Fruit fly (Drosophila melanogaster) whole organism, embryonic: Measurements from ENCODE around the gene SmE.

Experiments
- Abd-B ChIP-seq: fragments of 200-800 bp; sonication (Bioruptor generic); optimal IDR thresholded peaks from 2 replicates; lab custom pipeline; 2018; ENCODE audit warnings: missing biosample characterization, mild to moderate bottlenecking, missing genetic modification characterization, moderate library complexity
- Atf6 ChIP-seq: fragments of 200-800 bp; sonication (Bioruptor generic); IDR thresholded peaks from 2 replicates; pipeline ENCODE4 v1.3.6; 2022; ENCODE audit warnings: missing biosample characterization, missing genetic modification characterization
- CG10147 ChIP-seq: fragments of 200-800 bp; sonication (Bioruptor generic); optimal IDR thresholded peaks from 2 replicates; lab custom pipeline; 2019; ENCODE audit warnings: missing biosample characterization, mild to moderate bottlenecking, missing genetic modification characterization, moderate library complexity
- CG1024 ChIP-seq: fragments of 200-800 bp; sonication (Bioruptor generic); IDR thresholded peaks from 2 replicates; pipeline ENCODE4 v1.3.6; 2022; ENCODE audit warnings: missing biosample characterization, missing genetic modification characterization
- CG11085 ChIP-seq: fragments of 200-800 bp; sonication (Bioruptor generic); IDR thresholded peaks from 2 replicates; pipeline ENCODE4 v1.3.6; 2022; ENCODE audit warnings: missing biosample characterization, missing genetic modification characterization
- CG14965 ChIP-seq: fragments of 200-800 bp; sonication (Bioruptor generic); optimal IDR thresholded peaks from 2 replicates; lab custom pipeline; 2016; ENCODE audit warnings: missing biosample characterization, missing genetic modification characterization, borderline replicate concordance
- CG2120 ChIP-seq: fragments of 200-800 bp; sonication (Bioruptor generic); optimal IDR thresholded peaks from 3 replicates; lab custom pipeline; 2016; ENCODE audit warnings: missing biosample characterization, missing genetic modification characterization
- CG3281 ChIP-seq: fragments of 200-800 bp; sonication (Bioruptor generic); optimal IDR thresholded peaks from 3 replicates; lab custom pipeline; 2017; ENCODE audit warnings: missing biosample characterization, mild to moderate bottlenecking, missing genetic modification characterization
- CG42726 ChIP-seq: fragments of 200-800 bp; sonication (Bioruptor generic); IDR thresholded peaks from 2 replicates; pipeline ENCODE4 v1.3.6; 2022; ENCODE audit warnings: missing biosample characterization, missing genetic modification characterization; ENCODE audit not compliant: partially characterized antibody
- CG4360 ChIP-seq: fragments of 200-800 bp; sonication (Bioruptor generic); IDR thresholded peaks from 2 replicates; pipeline ENCODE4 v1.3.6; 2022; ENCODE audit warnings: missing biosample characterization, missing genetic modification characterization
- CG6254 ChIP-seq: fragments of 200-800 bp; sonication (Bioruptor generic); optimal IDR thresholded peaks from 3 replicates; lab custom pipeline; 2017; ENCODE audit warnings: mild to moderate bottlenecking, missing biosample characterization, missing genetic modification reagents, missing genetic modification characterization
- CG6791 ChIP-seq: fragments of 200-800 bp; sonication (Bioruptor generic); IDR thresholded peaks from 3 replicates; pipeline ENCODE4 v1.3.6; 2022; ENCODE audit warnings: missing biosample characterization, missing genetic modification characterization; ENCODE audit not compliant: partially characterized antibody
- CG6813 ChIP-seq: fragments of 200-800 bp; sonication (Bioruptor generic); optimal IDR thresholded peaks from 2 replicates; lab custom pipeline; 2017; ENCODE audit warnings: missing biosample characterization, missing genetic modification characterization, mild to moderate bottlenecking, moderate library complexity, missing genetic modification reagents
- D ChIP-seq, 2 experiments: fragments of 200-800 bp in 1 of 2; fragments of >200 bp in 1 of 2; sonication (Bioruptor generic) in 1 of 2; optimal IDR thresholded peaks; 2 replicates in 1 of 2; 3 replicates in 1 of 2; lab custom pipeline; 2017; ENCODE audit warnings: mild to moderate bottlenecking in 1 of 2, missing biosample characterization in 1 of 2, missing genetic modification characterization in 1 of 2, missing genetic modification reagents in 1 of 2
- Deaf1 ChIP-seq: fragments of 200-800 bp; optimal IDR thresholded peaks from 3 replicates; lab custom pipeline; 2019; ENCODE audit warnings: missing biosample characterization, mild to moderate bottlenecking, missing genetic modification characterization, moderate library complexity
- Dip2 ChIP-seq: fragments of 200-800 bp; sonication (Bioruptor generic); IDR thresholded peaks from 2 replicates; pipeline ENCODE4 v1.3.6; 2022; ENCODE audit warnings: missing biosample characterization, missing genetic modification characterization
- Doc2 ChIP-seq: fragments of 200-800 bp; sonication (Bioruptor generic); IDR thresholded peaks from 2 replicates; pipeline ENCODE4 v1.3.6; 2022; ENCODE audit warnings: missing biosample characterization, missing genetic modification characterization
- Dp ChIP-seq: fragments of 200-800 bp; sonication (Bioruptor generic); optimal IDR thresholded peaks from 2 replicates; lab custom pipeline; 2018; ENCODE audit warnings: missing biosample characterization, mild to moderate bottlenecking, missing genetic modification characterization, moderate library complexity
- Elba2 ChIP-seq: fragments of 200-800 bp; sonication (Bioruptor generic); optimal IDR thresholded peaks from 3 replicates; lab custom pipeline; 2016; ENCODE audit warnings: missing biosample characterization, missing genetic modification characterization
- Ets65A ChIP-seq: fragments of 200-800 bp; sonication (Bioruptor generic); peaks from one replicate; lab custom pipeline; 2016; ENCODE audit warnings: missing biosample characterization, missing genetic modification characterization
- Fer1 ChIP-seq: fragments of 200-800 bp; sonication (Bioruptor generic); optimal IDR thresholded peaks from 2 replicates; lab custom pipeline; 2017; ENCODE audit warnings: missing biosample characterization, mild to moderate bottlenecking, missing genetic modification characterization
- Pdp1 ChIP-seq, 2 experiments: fragments of 200-800 bp; sonication (Bioruptor generic); optimal IDR thresholded peaks; 3 replicates each; lab custom pipeline; 2016; ENCODE audit warnings: missing biosample characterization in 2 of 2, missing genetic modification characterization in 2 of 2, mild to moderate bottlenecking in 1 of 2, moderate library complexity in 1 of 2
- Spps ChIP-seq: fragments of 200-800 bp; sonication (Bioruptor generic); optimal IDR thresholded peaks from 2 replicates; lab custom pipeline; 2018; ENCODE audit warnings: missing biosample characterization, mild to moderate bottlenecking, missing genetic modification characterization
- Sry-δ ChIP-seq: fragments of 200-800 bp; sonication (Bioruptor generic); optimal IDR thresholded peaks from 2 replicates; lab custom pipeline; 2016; ENCODE audit warnings: missing biosample characterization, missing genetic modification characterization
- Tbp ChIP-seq: fragments of >200 bp; optimal IDR thresholded peaks from 2 replicates; lab custom pipeline; 2018; ENCODE audit warnings: missing biosample characterization, missing genetic modification characterization
- YL-1 ChIP-seq: fragments of 200-800 bp; sonication (Bioruptor generic); optimal IDR thresholded peaks from 3 replicates; lab custom pipeline; 2017; ENCODE audit warnings: missing biosample characterization, mild to moderate bottlenecking, missing genetic modification characterization
- abd-A ChIP-seq: fragments of 200-800 bp; sonication (Bioruptor generic); optimal IDR thresholded peaks from 3 replicates; lab custom pipeline; 2019; ENCODE audit warnings: missing biosample characterization, mild to moderate bottlenecking, missing genetic modification characterization, moderate library complexity
- amos ChIP-seq: fragments of 200-800 bp; sonication (Bioruptor generic); IDR thresholded peaks from 2 replicates; pipeline ENCODE4 v1.3.6; 2022; ENCODE audit warnings: missing biosample characterization, missing genetic modification characterization; ENCODE audit not compliant: partially characterized antibody
- aop ChIP-seq: fragments of 200-800 bp; sonication (Bioruptor generic); IDR thresholded peaks from 2 replicates; pipeline ENCODE4 v1.3.6; 2022; ENCODE audit warnings: missing biosample characterization, missing genetic modification characterization
- ap ChIP-seq: fragments of 200-800 bp; sonication (Bioruptor generic); IDR thresholded peaks from 2 replicates; pipeline ENCODE4 v1.3.6; 2022; ENCODE audit warnings: missing biosample characterization, missing genetic modification characterization
- chn ChIP-seq: fragments of 200-800 bp; sonication (Bioruptor generic); optimal IDR thresholded peaks from 2 replicates; lab custom pipeline; 2016; ENCODE audit warnings: missing biosample characterization, missing genetic modification characterization
- crc ChIP-seq: fragments of 200-800 bp; sonication (Bioruptor generic); optimal IDR thresholded peaks from 2 replicates; lab custom pipeline; 2016; ENCODE audit warnings: missing biosample characterization, missing genetic modification characterization
- cwo ChIP-seq: fragments of 200-800 bp; sonication (Bioruptor generic); optimal IDR thresholded peaks from 3 replicates; lab custom pipeline; 2017; ENCODE audit warnings: missing biosample characterization, missing genetic modification characterization, mild to moderate bottlenecking, moderate library complexity, missing genetic modification reagents
- dati ChIP-seq: fragments of 200-800 bp; sonication (Bioruptor generic); IDR thresholded peaks from 2 replicates; pipeline ENCODE4 v1.3.6; 2022; ENCODE audit warnings: missing biosample characterization, missing genetic modification characterization
- fd102C ChIP-seq: fragments of 200-800 bp; sonication (Bioruptor generic); optimal IDR thresholded peaks from 2 replicates; lab custom pipeline; 2018; ENCODE audit warnings: missing biosample characterization, mild to moderate bottlenecking, missing genetic modification characterization, moderate library complexity
- fd96Cb ChIP-seq: fragments of 200-800 bp; sonication (Bioruptor generic); optimal IDR thresholded peaks from 2 replicates; lab custom pipeline; 2018; ENCODE audit warnings: missing biosample characterization, mild to moderate bottlenecking, missing genetic modification characterization, moderate library complexity
- fru ChIP-seq: fragments of >200 bp; optimal IDR thresholded peaks from 2 replicates; lab custom pipeline; 2017
- hbn ChIP-seq: fragments of 200-800 bp; sonication (Bioruptor generic); IDR thresholded peaks from 2 replicates; pipeline ENCODE4 v1.3.6; 2022; ENCODE audit warnings: missing biosample characterization, missing genetic modification characterization; ENCODE audit not compliant: partially characterized antibody
- hkb ChIP-seq, 2 experiments: fragments of 200-800 bp in 1 of 2; fragments of >200 bp in 1 of 2; sonication (Bioruptor generic) in 1 of 2; IDR thresholded peaks in 1 of 2; optimal IDR thresholded peaks in 1 of 2; 2 replicates each; pipeline versions ENCODE4 v1.3.6 to Lab custom; 2017 to 2022; ENCODE audit warnings: missing biosample characterization in 1 of 2, missing genetic modification characterization in 1 of 2
- insv ChIP-seq, 2 experiments: fragments of 200-800 bp; sonication (Bioruptor generic); optimal IDR thresholded peaks; 3 replicates each; lab custom pipeline; 2016 to 2018; ENCODE audit warnings: missing biosample characterization in 2 of 2, missing genetic modification characterization in 2 of 2
- kay ChIP-seq: fragments of 200-800 bp; sonication (Bioruptor generic); optimal IDR thresholded peaks from 2 replicates; lab custom pipeline; 2016; ENCODE audit warnings: missing biosample characterization, missing genetic modification characterization
- ken ChIP-seq: fragments of 200-800 bp; sonication (Bioruptor generic); IDR thresholded peaks from 3 replicates; pipeline ENCODE4 v1.3.6; 2022; ENCODE audit warnings: missing biosample characterization, missing genetic modification characterization
- nau ChIP-seq: fragments of 200-800 bp; sonication (Bioruptor generic); optimal IDR thresholded peaks from 3 replicates; lab custom pipeline; 2017; ENCODE audit warnings: missing biosample characterization, mild to moderate bottlenecking, missing genetic modification characterization, missing genetic modification reagents
- pb ChIP-seq: fragments of 200-800 bp; sonication (Bioruptor generic); optimal IDR thresholded peaks from 3 replicates; lab custom pipeline; 2016; ENCODE audit warnings: missing biosample characterization, missing genetic modification characterization
- prd ChIP-seq, 3 experiments: fragments of >200 bp in 2 of 3; fragments of 200-800 bp in 1 of 3; sonication (Bioruptor generic) in 1 of 3; optimal IDR thresholded peaks in 2 of 3; IDR thresholded peaks in 1 of 3; 2 replicates in 2 of 3; 3 replicates in 1 of 3; pipeline versions ENCODE4 v1.3.6 to Lab custom; 2017 to 2022; ENCODE audit warnings: missing biosample characterization in 1 of 3, missing genetic modification characterization in 1 of 3
- slbo ChIP-seq: fragments of 200-800 bp; sonication (Bioruptor generic); IDR thresholded peaks from 2 replicates; pipeline ENCODE4 v1.3.6; 2022; ENCODE audit warnings: missing biosample characterization, missing genetic modification characterization
- slp2 ChIP-seq: fragments of 200-800 bp; sonication (Bioruptor generic); optimal IDR thresholded peaks from 2 replicates; lab custom pipeline; 2016; ENCODE audit warnings: missing biosample characterization, missing genetic modification characterization
- so ChIP-seq: fragments of 200-800 bp; sonication (Bioruptor generic); IDR thresholded peaks from 3 replicates; pipeline ENCODE4 v1.3.6; 2022; ENCODE audit warnings: missing biosample characterization, missing genetic modification characterization

SmE gene

DNA sequence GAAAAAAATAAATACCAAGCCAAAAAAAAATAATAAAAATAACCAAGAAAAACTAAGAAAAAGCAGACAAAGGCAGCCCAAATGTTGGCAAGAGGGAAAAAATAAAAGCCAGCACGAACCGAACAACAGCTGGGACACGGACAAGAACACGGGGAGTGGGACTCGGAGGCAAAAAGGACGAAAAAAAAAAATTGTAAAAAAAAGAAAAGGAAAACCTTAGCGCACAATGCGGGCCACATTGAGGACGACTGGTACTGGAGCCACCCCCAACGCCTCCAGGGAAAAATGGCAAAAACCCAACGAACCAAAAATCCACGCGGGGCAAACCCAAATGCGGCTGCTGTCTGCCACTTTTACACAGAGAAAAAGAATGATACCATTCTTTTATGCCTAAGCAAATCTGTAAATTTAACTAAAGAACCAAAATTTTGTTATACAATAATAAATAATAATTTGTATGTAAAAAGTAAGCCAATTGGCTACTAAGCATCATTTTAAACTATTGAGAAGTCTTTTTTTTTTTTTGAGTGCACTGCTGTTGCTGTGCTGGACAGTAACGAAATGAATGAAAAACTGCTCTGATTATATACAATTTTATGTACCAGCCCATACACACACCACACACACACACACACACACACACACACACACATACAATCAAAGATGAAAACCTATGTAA, 47.0 kb upstream of the SmE start (continued):
- no peak for TF ChIP-seq pb (GFP tag; lab: Kevin White, UChicago)
- 0 out of 3 replicates have a peak, but pooled peaks have one; percentile 34 for TF ChIP-seq ken (GFP tag; lab: Robert Waterston, UW)
- TF ChIP-seq D (optimal IDR thresholded peaks at IDR 0.05; lab: Kevin White, UChicago): no peak
- TF ChIP-seq D (GFP tag; optimal IDR thresholded peaks at IDR 0.05; lab: Kevin White, UChicago): peak; percentile 16
- TF ChIP-seq ap (GFP tag; lab: Robert Waterston, UW): peak; percentile 45; the same call in 1 of the 2 replicates
- TF ChIP-seq CG4360 (GFP tag; lab: Robert Waterston, UW): no peak
- TF ChIP-seq insv (GFP tag; optimal IDR thresholded peaks at IDR 0.05; lab: Kevin White, UChicago): no peak
- peak; percentile 81 for TF ChIP-seq CG11085
- no peak for TF ChIP-seq fd102C (GFP tag; lab: Kevin White, UChicago)
- TF ChIP-seq slbo (GFP tag; lab: Robert Waterston, UW): peak; percentile 89
- TF ChIP-seq nau (GFP tag; lab: Kevin White, UChicago): peak; percentile 55
- TF ChIP-seq amos (GFP tag; lab: Robert Waterston, UW): no peak
- TF ChIP-seq Abd-B (GFP tag; lab: Kevin White, UChicago): peak; percentile 12
- no peak for TF ChIP-seq Doc2 (GFP tag; lab: Robert Waterston, UW)
- TF ChIP-seq fru: no peak
- TF ChIP-seq hkb (optimal IDR thresholded peaks at IDR 0.05; lab: Kevin White, UChicago): no peak
- peak; percentile 84 for TF ChIP-seq hkb (GFP tag; IDR thresholded peaks at IDR 0.05; lab: Robert Waterston, UW)
- TF ChIP-seq crc (GFP tag; lab: Kevin White, UChicago): no peak
- TF ChIP-seq Spps: no peak
- no peak for TF ChIP-seq kay
- no peak for TF ChIP-seq dati
- TF ChIP-seq Ets65A: peak; percentile 82
- no peak for TF ChIP-seq hbn (GFP tag; lab: Robert Waterston, UW)
- no peak for TF ChIP-seq chn (GFP tag; lab: Kevin White, UChicago)
- TF ChIP-seq CG6813 (GFP tag; lab: Kevin White, UChicago): peak; percentile 77
- TF ChIP-seq CG3281 (GFP tag; lab: Kevin White, UChicago): peak; percentile 87
- TF ChIP-seq YL-1 (GFP tag; lab: Kevin White, UChicago): no peak
- peak; percentile 75 for TF ChIP-seq abd-A (tag; lab: Kevin White, UChicago)
- TF ChIP-seq Pdp1 (GFP tag; optimal IDR thresholded peaks at IDR 0.05; lab: Kevin White, UChicago): peak; percentile 20 to 35
- peak; percentile 95 for TF ChIP-seq Fer1 (GFP tag; lab: Kevin White, UChicago)
- TF ChIP-seq fd96Cb (tag; lab: Kevin White, UChicago): peak; percentile 50
- TF ChIP-seq slp2 (GFP tag; lab: Kevin White, UChicago): no peak
- TF ChIP-seq prd (optimal IDR thresholded peaks at IDR 0.05; lab: Kevin White, UChicago): no peak
- TF ChIP-seq prd (GFP tag; IDR thresholded peaks at IDR 0.05; lab: Robert Waterston, UW): peak; percentile 84
- no peak for TF ChIP-seq Dip2 (GFP tag; lab: Robert Waterston, UW)
- no peak for TF ChIP-seq CG14965 (GFP tag; lab: Kevin White, UChicago)
- no peak for TF ChIP-seq CG6791
- peak; percentile 39 for TF ChIP-seq CG6254
- TF ChIP-seq Elba2: no peak
- no peak for TF ChIP-seq Dp (GFP tag; lab: Kevin White, UChicago)
- TF ChIP-seq so (GFP tag; lab: Robert Waterston, UW): peak; percentile 71; the same call in 1 of the 3 replicates
- no peak for TF ChIP-seq Tbp (GFP tag; lab: Kevin White, UChicago)
- TF ChIP-seq CG42726 (GFP tag; lab: Robert Waterston, UW): no peak
- peak; percentile 88 for TF ChIP-seq CG10147 (GFP tag; lab: Kevin White, UChicago)
- TF ChIP-seq Deaf1: peak; percentile 48
- TF ChIP-seq CG2120: peak; percentile 81
- 0 out of 2 replicates have a peak, but pooled peaks have one; percentile 14 for TF ChIP-seq CG1024 (GFP tag; lab: Robert Waterston, UW)
- TF ChIP-seq Sry-δ (GFP tag; lab: Kevin White, UChicago): no peak
- peak; percentile 89 for TF ChIP-seq Atf6 (GFP tag; lab: Robert Waterston, UW)
- peak; percentile 87 for TF ChIP-seq cwo (GFP tag; lab: Kevin White, UChicago)
- TF ChIP-seq aop: no peak
